Worm (Caenorhabditis elegans) whole organism, midembryonic: ENCODE data around the gene C35B8.3.

ENCODE experiments used
- T22C8.4 ChIP-seq: fragments of 200-800 bp; sonication (Bioruptor generic); IDR thresholded peaks from 2 replicates; pipeline ENCODE4 v1.3.6; 2022; ENCODE audit warnings: missing genetic modification characterization, missing compliant biosample characterization
- cog-1 ChIP-seq: sonication (generic microtip); optimal IDR thresholded peaks from 2 replicates; lab custom pipeline; 2016; ENCODE audit warnings: missing genetic modification characterization, missing compliant biosample characterization
- flt-1 ChIP-seq: fragments of 200-800 bp; sonication (Bioruptor generic); IDR thresholded peaks from 2 replicates; pipeline ENCODE4 v1.3.6; 2022; ENCODE audit warnings: missing genetic modification characterization, missing compliant biosample characterization
- klf-2 ChIP-seq: fragments of 200-800 bp; sonication (Bioruptor generic); conservative IDR thresholded peaks from 2 replicates; pipeline ENCODE4 v1.3.6; 2022; ENCODE audit warnings: missing genetic modification reagents, missing genetic modification characterization, missing compliant biosample characterization
- med-1 ChIP-seq: sonication (generic microtip); optimal IDR thresholded peaks from 2 replicates; lab custom pipeline; 2017; ENCODE audit warnings: missing genetic modification characterization, mild to moderate bottlenecking, missing compliant biosample characterization, antibody characterized with exemption, missing genetic modification reagents; ENCODE audit not compliant: insufficient read depth
- ref-1 ChIP-seq: fragments of 200-800 bp; sonication (Bioruptor generic); conservative IDR thresholded peaks from 2 replicates; pipeline ENCODE4 v1.3.6; 2022; ENCODE audit warnings: missing genetic modification reagents, missing genetic modification characterization, missing compliant biosample characterization
- tab-1 ChIP-seq: fragments of 200-800 bp; sonication (Bioruptor generic); IDR thresholded peaks from 2 replicates; pipeline ENCODE4 v1.3.6; 2022; ENCODE audit warnings: missing genetic modification characterization, missing compliant biosample characterization
- ztf-23 ChIP-seq: fragments of 200-800 bp; sonication (Bioruptor generic); IDR thresholded peaks from 2 replicates; pipeline ENCODE4 v1.3.6; 2022; ENCODE audit warnings: missing genetic modification reagents, missing genetic modification characterization, missing compliant biosample characterization
- ztf-29 ChIP-seq: fragments of 200-800 bp; sonication (Bioruptor generic); IDR thresholded peaks from 2 replicates; pipeline ENCODE4 v1.3.6; 2022; ENCODE audit warnings: missing genetic modification reagents, missing genetic modification characterization, missing compliant biosample characterization

Gene C35B8.3

DNA sequence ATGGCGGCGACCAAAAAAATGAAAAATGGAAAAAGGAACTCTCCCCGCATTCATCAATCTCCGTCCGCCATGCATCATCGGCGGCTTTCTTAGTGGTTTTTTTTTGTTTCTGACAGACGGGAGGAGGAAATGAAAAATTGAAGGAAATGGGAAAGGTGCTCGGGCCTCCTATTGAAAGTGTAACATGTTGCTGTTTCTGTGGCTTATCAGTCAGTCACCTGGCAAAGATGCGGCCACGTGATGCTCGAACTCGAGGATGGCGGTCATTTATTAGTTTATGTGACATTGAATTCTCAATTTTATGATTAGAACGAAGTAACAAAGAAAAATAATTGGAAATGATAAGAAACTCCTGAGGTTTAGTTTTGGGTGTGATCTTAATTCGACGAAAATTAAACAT, 50.9 kb downstream of the C35B8.3 start:
- TF ChIP-seq med-1, result no peak
- TF ChIP-seq ref-1 (GFP tag; lab: Robert Waterston, UW), result no peak
- TF ChIP-seq ztf-29 (GFP tag; lab: Robert Waterston, UW), result no peak
- no peak for TF ChIP-seq cog-1 (tag; lab: Kevin White, UChicago)
- no peak for TF ChIP-seq T22C8.4 (GFP tag; lab: Robert Waterston, UW)
- TF ChIP-seq ztf-23 (GFP tag; lab: Robert Waterston, UW), result no peak
- TF ChIP-seq flt-1 (GFP tag; lab: Robert Waterston, UW), result no peak
- no peak for TF ChIP-seq tab-1
- no peak for TF ChIP-seq klf-2 (GFP tag; lab: Robert Waterston, UW)
